Worm (Caenorhabditis elegans) whole organism, midembryonic: Measurements from ENCODE around the gene Y17D7B.4.

Experiments used
- T22C8.4 ChIP-seq: fragments of 200-800 bp; sonication (Bioruptor generic); IDR thresholded peaks from 2 replicates; pipeline ENCODE4 v1.3.6; 2022; ENCODE audit warnings: missing genetic modification characterization, missing compliant biosample characterization
- cog-1 ChIP-seq: sonication (generic microtip); optimal IDR thresholded peaks from 2 replicates; lab custom pipeline; 2016; ENCODE audit warnings: missing genetic modification characterization, missing compliant biosample characterization
- flt-1 ChIP-seq: fragments of 200-800 bp; sonication (Bioruptor generic); IDR thresholded peaks from 2 replicates; pipeline ENCODE4 v1.3.6; 2022; ENCODE audit warnings: missing genetic modification characterization, missing compliant biosample characterization
- klf-2 ChIP-seq: fragments of 200-800 bp; sonication (Bioruptor generic); conservative IDR thresholded peaks from 2 replicates; pipeline ENCODE4 v1.3.6; 2022; ENCODE audit warnings: missing genetic modification reagents, missing genetic modification characterization, missing compliant biosample characterization
- med-1 ChIP-seq: sonication (generic microtip); optimal IDR thresholded peaks from 2 replicates; lab custom pipeline; 2017; ENCODE audit warnings: missing genetic modification characterization, mild to moderate bottlenecking, missing compliant biosample characterization, antibody characterized with exemption, missing genetic modification reagents; ENCODE audit not compliant: insufficient read depth
- ref-1 ChIP-seq: fragments of 200-800 bp; sonication (Bioruptor generic); conservative IDR thresholded peaks from 2 replicates; pipeline ENCODE4 v1.3.6; 2022; ENCODE audit warnings: missing genetic modification reagents, missing genetic modification characterization, missing compliant biosample characterization
- tab-1 ChIP-seq: fragments of 200-800 bp; sonication (Bioruptor generic); IDR thresholded peaks from 2 replicates; pipeline ENCODE4 v1.3.6; 2022; ENCODE audit warnings: missing genetic modification characterization, missing compliant biosample characterization
- ztf-23 ChIP-seq: fragments of 200-800 bp; sonication (Bioruptor generic); IDR thresholded peaks from 2 replicates; pipeline ENCODE4 v1.3.6; 2022; ENCODE audit warnings: missing genetic modification reagents, missing genetic modification characterization, missing compliant biosample characterization
- ztf-29 ChIP-seq: fragments of 200-800 bp; sonication (Bioruptor generic); IDR thresholded peaks from 2 replicates; pipeline ENCODE4 v1.3.6; 2022; ENCODE audit warnings: missing genetic modification reagents, missing genetic modification characterization, missing compliant biosample characterization

Gene Y17D7B.4

DNA sequence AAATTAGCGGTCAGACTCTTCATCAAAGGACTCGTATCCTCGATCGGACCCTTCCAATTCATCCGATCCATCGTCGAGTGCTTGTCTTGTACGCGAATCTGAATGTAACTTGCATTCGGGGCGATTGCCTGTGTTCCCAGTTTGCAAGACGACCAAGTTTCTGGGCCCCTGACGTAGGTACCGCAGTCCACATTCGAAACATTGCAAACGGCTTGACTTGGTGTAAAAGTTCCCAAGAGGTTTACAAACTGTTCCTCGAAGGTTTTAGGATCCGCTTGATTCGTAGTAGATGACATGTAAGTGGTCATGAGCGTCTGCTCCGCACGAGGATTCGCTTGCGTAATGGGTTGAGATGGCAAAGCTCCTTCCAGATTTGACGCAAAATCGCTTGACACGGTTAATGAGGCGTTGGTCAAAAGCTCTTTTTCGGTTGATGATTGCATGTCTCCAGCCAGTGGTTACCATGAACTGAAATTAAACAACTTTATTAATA lies at the start of gene Y17D7B.4:
TSS of gene Y17D7B.4 (minus strand) at position 443 of the 493 bp plus-strand sequence.
- TF ChIP-seq flt-1, result no peak
- no peak for TF ChIP-seq ref-1 (GFP tag; lab: Robert Waterston, UW)
- TF ChIP-seq ztf-29, result no peak
- TF ChIP-seq T22C8.4 (GFP tag; lab: Robert Waterston, UW), result no peak
- TF ChIP-seq ztf-23 (GFP tag; lab: Robert Waterston, UW), result no peak
- no peak for TF ChIP-seq tab-1 (GFP tag; lab: Robert Waterston, UW)

DNA sequence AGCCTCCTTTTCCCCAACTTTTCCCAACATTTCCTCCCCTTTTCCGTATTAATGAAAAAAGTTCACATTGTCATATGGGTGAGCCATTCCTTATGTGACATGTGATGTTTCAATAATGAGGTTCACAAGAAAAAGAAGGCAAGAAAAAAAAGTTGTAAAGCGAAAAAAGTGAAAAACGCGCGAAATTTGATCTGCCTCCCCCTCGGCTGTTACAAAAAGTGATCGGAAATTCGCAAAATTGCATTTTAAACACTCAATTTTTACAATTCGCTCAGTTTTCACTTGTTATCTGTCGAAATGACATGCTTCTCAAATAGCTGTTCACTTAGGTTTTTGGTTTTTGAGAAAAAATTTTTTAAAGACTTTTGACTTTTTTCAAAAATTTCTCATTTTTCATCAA lies 45.1 kb upstream of the Y17D7B.4 start:
- no peak for TF ChIP-seq T22C8.4 (GFP tag; lab: Robert Waterston, UW)
- no peak for TF ChIP-seq flt-1
- TF ChIP-seq cog-1 (tag; lab: Kevin White, UChicago), result no peak
- TF ChIP-seq ztf-23 (GFP tag; lab: Robert Waterston, UW), result no peak
- TF ChIP-seq ref-1 (GFP tag; lab: Robert Waterston, UW), result no peak
- TF ChIP-seq tab-1 (GFP tag; lab: Robert Waterston, UW), result no peak
- no peak for TF ChIP-seq ztf-29
- TF ChIP-seq med-1, result no peak
- no peak for TF ChIP-seq klf-2

- no peak for TF ChIP-seq T22C8.4 (GFP tag; lab: Robert Waterston, UW)
- no peak for TF ChIP-seq klf-2
- no peak for TF ChIP-seq ztf-23 (GFP tag; lab: Robert Waterston, UW)
- TF ChIP-seq ref-1 (GFP tag; lab: Robert Waterston, UW), result no peak
- no peak for TF ChIP-seq tab-1 (GFP tag; lab: Robert Waterston, UW)
- no peak for TF ChIP-seq cog-1 (tag; lab: Kevin White, UChicago)
- no peak for TF ChIP-seq flt-1
- TF ChIP-seq ztf-29, result no peak
- no peak for TF ChIP-seq med-1
These were observed 43.2 kb upstream of the Y17D7B.4 start, which contains the start of gene ncs-5 for ce11 chrV:18819643-18820042. ncs-5 (plus strand) TSS chrV:18819766.

- TF ChIP-seq cog-1 (tag; lab: Kevin White, UChicago) (no peak), tab-1 (GFP tag; lab: Robert Waterston, UW) (no peak), ref-1 (GFP tag; lab: Robert Waterston, UW) (no peak), ztf-29 (no peak), T22C8.4 (GFP tag; lab: Robert Waterston, UW) (no peak), klf-2 (no peak), med-1 (no peak), ztf-23 (GFP tag; lab: Robert Waterston, UW) (no peak), flt-1 (no peak)
These were observed 34.9 kb upstream of the Y17D7B.4 start, which contains the start of gene C54E10.7 for ce11 chrV:18811360-18811759. C54E10.7 (plus strand) TSS chrV:18811660.

- TF ChIP-seq klf-2, result no peak
- no peak for TF ChIP-seq ref-1 (GFP tag; lab: Robert Waterston, UW)
- TF ChIP-seq cog-1 (tag; lab: Kevin White, UChicago), result no peak
- TF ChIP-seq tab-1 (GFP tag; lab: Robert Waterston, UW), result no peak
- no peak for TF ChIP-seq T22C8.4 (GFP tag; lab: Robert Waterston, UW)
These were observed 34.2 kb upstream of the Y17D7B.4 start, which contains the start of gene C54E10.3 for ce11 chrV:18810705-18811104. C54E10.3 (plus strand) TSS chrV:18811005.

- 0 out of 2 replicates have a peak, but pooled peaks have one; percentile 14 for TF ChIP-seq T22C8.4 (GFP tag; lab: Robert Waterston, UW)
- no peak for TF ChIP-seq ztf-23 (GFP tag; lab: Robert Waterston, UW)
- TF ChIP-seq med-1, result no peak
These were observed 32.1 kb upstream of the Y17D7B.4 start, which contains the start of gene C54E10.6 for ce11 chrV:18808621-18809020. C54E10.6 (minus strand) TSS chrV:18808729.

ce11 chrV:18806409-18806808 lies 29.9 kb upstream of the Y17D7B.4 start, which contains the start of gene sri-10:
sri-10 (minus strand) TSS chrV:18806509.
- TF ChIP-seq ztf-29, result no peak
- no peak for TF ChIP-seq ztf-23 (GFP tag; lab: Robert Waterston, UW)
- no peak for TF ChIP-seq klf-2
- no peak for TF ChIP-seq cog-1 (tag; lab: Kevin White, UChicago)
- no peak for TF ChIP-seq tab-1 (GFP tag; lab: Robert Waterston, UW)
- no peak for TF ChIP-seq ref-1 (GFP tag; lab: Robert Waterston, UW)
- TF ChIP-seq med-1, result no peak
- no peak for TF ChIP-seq flt-1

DNA sequence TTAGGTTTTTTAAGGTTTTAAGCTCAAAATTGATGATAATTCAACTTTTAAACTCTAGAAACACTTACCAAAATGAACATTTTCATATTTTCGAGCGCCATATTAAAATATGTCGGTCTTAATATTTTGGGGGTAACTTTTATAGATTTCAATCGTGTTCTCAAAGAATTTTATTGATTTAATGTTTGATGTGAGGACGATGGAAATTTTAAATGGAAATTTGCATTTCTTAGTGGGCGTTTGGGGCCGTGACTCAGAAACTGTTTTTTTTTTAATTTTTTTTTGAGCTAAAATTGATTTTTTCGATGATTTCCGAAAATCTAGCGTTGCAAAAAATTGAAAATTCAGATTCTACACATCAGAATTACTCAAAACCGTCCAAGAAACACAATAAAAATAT lies 26.8 kb upstream of the Y17D7B.4 start, which contains the start of gene C54E10.10:
TSS of gene C54E10.10 (minus strand) at position 101 of the 400 bp plus-strand sequence.
- TF ChIP-seq med-1 (no peak), ztf-29 (no peak), cog-1 (tag; lab: Kevin White, UChicago) (no peak), flt-1 (no peak), ztf-23 (GFP tag; lab: Robert Waterston, UW) (no peak), ref-1 (GFP tag; lab: Robert Waterston, UW) (no peak), T22C8.4 (GFP tag; lab: Robert Waterston, UW) (no peak), tab-1 (GFP tag; lab: Robert Waterston, UW) (no peak)

ce11 chrV:18802077-18802476 lies 25.6 kb upstream of the Y17D7B.4 start, which contains the start of gene C54E10.11:
C54E10.11 (minus strand) TSS chrV:18802177.
- TF ChIP-seq flt-1, result no peak
- no peak for TF ChIP-seq klf-2
- TF ChIP-seq ztf-23 (GFP tag; lab: Robert Waterston, UW), result no peak
- TF ChIP-seq ref-1 (GFP tag; lab: Robert Waterston, UW), result no peak
- TF ChIP-seq med-1, result no peak
- TF ChIP-seq T22C8.4 (GFP tag; lab: Robert Waterston, UW), result no peak
- TF ChIP-seq tab-1 (GFP tag; lab: Robert Waterston, UW), result no peak
- no peak for TF ChIP-seq ztf-29
- no peak for TF ChIP-seq cog-1 (tag; lab: Kevin White, UChicago)

DNA sequence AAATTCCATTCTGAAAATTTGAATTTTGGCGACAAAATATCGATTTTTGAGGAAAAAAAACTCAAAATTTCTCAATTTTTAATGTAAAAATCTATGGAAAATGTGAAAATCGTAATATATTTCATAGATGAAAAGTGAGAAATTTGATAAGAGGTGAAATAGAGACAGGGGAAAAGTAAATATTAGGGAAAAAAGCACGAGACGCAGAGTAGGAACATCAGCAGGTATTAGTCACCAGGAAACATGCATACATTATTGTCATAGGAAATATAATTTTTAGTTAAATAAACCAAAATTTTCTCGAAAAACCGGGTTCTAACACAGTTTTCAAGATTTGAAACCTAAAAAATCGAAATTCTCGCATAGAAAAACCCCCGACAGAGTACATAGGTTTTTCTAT lies 24.3 kb upstream of the Y17D7B.4 start, which contains the start of gene nhr-170:
TSS of gene nhr-170 (minus strand) at position 16 of the 400 bp plus-strand sequence.
- TF ChIP-seq ztf-23 (GFP tag; lab: Robert Waterston, UW) (no peak), flt-1 (no peak), T22C8.4 (GFP tag; lab: Robert Waterston, UW) (no peak), klf-2 (no peak), ref-1 (GFP tag; lab: Robert Waterston, UW) (no peak), ztf-29 (no peak)
